Worm (Caenorhabditis elegans): Measurements from ENCODE around the gene F36H5.12.
A peak's percentile ranks its signal among the peaks of the same experiment; 100 is the strongest.

The F36H5.12 gene

ce11 chrII:1725735-1726134 lies 16.9 kb upstream of the F36H5.12 start, which contains the start of gene F45C12.17:
F45C12.17 (plus strand) TSS chrII:1726111.
- no peak for TF ChIP-seq blmp-1 (tag; optimal IDR thresholded peaks at IDR 0.05; ENCODE audit: insufficient read depth)
- no peak for TF ChIP-seq nhr-21 (tag; optimal IDR thresholded peaks at IDR 0.05)
- no peak for TF ChIP-seq crh-2 (tag; optimal IDR thresholded peaks at IDR 0.05)
- no peak for TF ChIP-seq dmd-4 (tag; optimal IDR thresholded peaks at IDR 0.05)
- TF ChIP-seq ama-1 (optimal IDR thresholded peaks at IDR 0.05) = no peak
- TF ChIP-seq mdl-1 (tag; optimal IDR thresholded peaks at IDR 0.05) = no peak
- no peak for TF ChIP-seq lin-39 (tag; optimal IDR thresholded peaks at IDR 0.05)

- TF ChIP-seq ztf-11 (tag; optimal IDR thresholded peaks at IDR 0.05) (no peak), crh-2 (tag; optimal IDR thresholded peaks at IDR 0.05) (peak; percentile 41), lin-13 (GFP tag; optimal IDR thresholded peaks at IDR 0.05) (no peak), mbf-1 (tag; optimal IDR thresholded peaks at IDR 0.05) (no peak), mdl-1 (tag; optimal IDR thresholded peaks at IDR 0.05) (no peak), lin-39 (tag; optimal IDR thresholded peaks at IDR 0.05) (no peak), nhr-21 (tag; optimal IDR thresholded peaks at IDR 0.05) (no peak), nhr-237 (tag; optimal IDR thresholded peaks at IDR 0.05) (no peak), peb-1 (tag; optimal IDR thresholded peaks at IDR 0.05) (no peak), fos-1 (tag; optimal IDR thresholded peaks at IDR 0.05) (peak; percentile 87), nhr-10 (tag; optimal IDR thresholded peaks at IDR 0.05) (no peak), snpc-4 (tag; optimal IDR thresholded peaks at IDR 0.05) (no peak), elt-1 (tag; optimal IDR thresholded peaks at IDR 0.05) (no peak), C34F6.9 (tag; optimal IDR thresholded peaks at IDR 0.05) (no peak)
Observed at ce11 chrII:1728253-1728652, 14.4 kb upstream of the F36H5.12 start, which contains the start of gene btb-9. btb-9 (plus strand) TSS chrII:1728506.

DNA sequence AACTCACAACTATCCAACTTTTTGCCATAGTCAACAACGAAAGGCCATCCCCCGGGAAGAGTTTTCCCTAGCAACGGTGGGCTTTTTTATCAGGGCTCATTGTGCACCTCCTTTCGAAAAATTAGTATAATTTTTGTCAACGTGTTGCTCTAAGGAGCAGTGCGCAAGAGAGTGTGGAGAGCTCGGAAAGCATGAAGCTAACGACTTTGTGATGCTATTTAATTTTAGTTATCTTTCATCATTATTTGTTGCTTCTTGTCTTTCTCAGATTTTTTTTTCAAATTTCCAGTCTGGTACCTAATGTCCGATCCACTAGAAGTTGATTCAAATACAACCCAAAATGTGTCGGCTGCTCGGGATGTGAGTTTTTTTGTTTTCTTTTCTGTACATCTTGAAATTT lies 12.5 kb upstream of the F36H5.12 start, which contains the start of gene ceh-81:
TSS of gene ceh-81 (plus strand) at position 301 of the 400 bp plus-strand sequence.
- no peak for TF ChIP-seq nhr-129 (tag; optimal IDR thresholded peaks at IDR 0.05)
- no peak for TF ChIP-seq snpc-4 (tag; optimal IDR thresholded peaks at IDR 0.05)
- no peak for TF ChIP-seq ztf-4 (tag; optimal IDR thresholded peaks at IDR 0.05)
- no peak for TF ChIP-seq mdl-1 (tag; optimal IDR thresholded peaks at IDR 0.05)
- TF ChIP-seq aly-2 (tag; optimal IDR thresholded peaks at IDR 0.05) = no peak
- no peak for TF ChIP-seq nhr-23 (tag; optimal IDR thresholded peaks at IDR 0.05)
- no peak for TF ChIP-seq nhr-77 (tag; optimal IDR thresholded peaks at IDR 0.05)
- TF ChIP-seq lin-39 (tag; optimal IDR thresholded peaks at IDR 0.05) = no peak
- no peak for TF ChIP-seq unc-55 (GFP tag; optimal IDR thresholded peaks at IDR 0.05)
- TF ChIP-seq blmp-1 (tag; optimal IDR thresholded peaks at IDR 0.05; ENCODE audit: insufficient read depth) = no peak

DNA sequence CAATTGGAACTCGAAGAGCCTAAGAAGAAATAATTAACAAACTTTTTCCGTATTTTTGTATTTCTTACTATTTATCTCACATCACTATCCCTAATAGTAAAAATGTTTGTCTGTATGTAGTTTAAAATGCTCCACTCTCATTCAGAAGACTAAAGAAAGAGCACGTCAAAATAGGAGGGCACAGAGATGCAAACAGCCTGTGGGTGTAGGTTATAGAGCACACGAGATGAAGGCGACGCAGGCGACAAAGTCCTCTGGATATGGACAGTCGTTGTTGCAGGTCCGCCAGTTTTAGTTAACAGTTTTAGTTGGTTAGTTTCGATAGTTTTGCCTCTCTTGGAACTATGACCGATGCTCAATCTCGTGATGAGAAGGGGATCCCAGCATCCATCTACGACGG lies 10.7 kb upstream of the F36H5.12 start, which contains the start of gene ceh-82:
TSS of gene ceh-82 (plus strand) at position 301 of the 400 bp plus-strand sequence.
- TF ChIP-seq nhr-6 (tag; optimal IDR thresholded peaks at IDR 0.05) = no peak
- no peak for TF ChIP-seq nhr-77 (tag; optimal IDR thresholded peaks at IDR 0.05)
- no peak for TF ChIP-seq mbf-1 (tag; optimal IDR thresholded peaks at IDR 0.05)
- no peak for TF ChIP-seq nhr-21 (tag; optimal IDR thresholded peaks at IDR 0.05)
- TF ChIP-seq ama-1 (optimal IDR thresholded peaks at IDR 0.05) = no peak
- TF ChIP-seq Y55F3AM.14 (GFP tag; optimal IDR thresholded peaks at IDR 0.05) = no peak
- TF ChIP-seq zag-1 (tag; optimal IDR thresholded peaks at IDR 0.05) = no peak
- no peak for TF ChIP-seq ceh-82 (tag; optimal IDR thresholded peaks at IDR 0.05)

DNA sequence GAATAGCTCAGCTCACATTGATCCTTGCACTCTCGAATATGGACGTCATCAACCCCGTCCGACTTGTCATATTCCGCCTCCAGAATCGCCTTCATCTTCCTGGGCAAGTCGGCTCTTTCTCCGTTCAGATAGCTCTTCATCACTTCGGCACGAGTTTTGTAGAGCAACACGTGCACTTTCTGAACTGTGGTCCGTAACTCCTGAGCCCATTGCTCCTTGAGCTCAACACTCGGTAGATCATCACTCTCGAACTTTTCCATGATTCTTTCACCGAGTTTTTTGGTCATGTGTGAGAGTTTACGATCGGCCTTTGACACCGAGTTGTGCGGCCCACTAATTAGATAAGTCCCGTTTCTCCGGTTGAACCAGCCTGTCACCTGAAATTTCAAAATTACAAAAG lies 7.5 kb upstream of the F36H5.12 start:
- TF ChIP-seq skn-1 (tag; optimal IDR thresholded peaks at IDR 0.05) = no peak
- TF ChIP-seq blmp-1 (tag; optimal IDR thresholded peaks at IDR 0.05; ENCODE audit: insufficient read depth) = no peak
- no peak for TF ChIP-seq gmeb-1 (tag; optimal IDR thresholded peaks at IDR 0.05)
- no peak for TF ChIP-seq ztf-1 (GFP tag; conservative IDR thresholded peaks at IDR 0.05)
- TF ChIP-seq ceh-16 (tag; optimal IDR thresholded peaks at IDR 0.05) = no peak
- no peak for TF ChIP-seq unc-62 (GFP tag; optimal IDR thresholded peaks at IDR 0.05)
- TF ChIP-seq nhr-77 (tag; optimal IDR thresholded peaks at IDR 0.05) = no peak
- no peak for TF ChIP-seq nhr-12 (tag; optimal IDR thresholded peaks at IDR 0.05)
- no peak for TF ChIP-seq mdl-1 (tag; optimal IDR thresholded peaks at IDR 0.05)
- no peak for TF ChIP-seq nhr-11 (tag; optimal IDR thresholded peaks at IDR 0.05)
- no peak for TF ChIP-seq lsy-2 (tag; optimal IDR thresholded peaks at IDR 0.05)
- no peak for TF ChIP-seq C34F6.9 (tag; optimal IDR thresholded peaks at IDR 0.05)
- TF ChIP-seq lin-13 (GFP tag; optimal IDR thresholded peaks at IDR 0.05) = no peak
- no peak for TF ChIP-seq nhr-23 (tag; optimal IDR thresholded peaks at IDR 0.05)
- no peak for TF ChIP-seq nhr-10 (tag; optimal IDR thresholded peaks at IDR 0.05)
- no peak for TF ChIP-seq zag-1 (tag; optimal IDR thresholded peaks at IDR 0.05)
- TF ChIP-seq lin-11 (tag; optimal IDR thresholded peaks at IDR 0.05) = no peak
